Fruit fly (Drosophila melanogaster): ENCODE results near the gene tld.
A peak's percentile ranks its signal among the peaks of the same experiment; 100 is the strongest.

The tld gene

DNA sequence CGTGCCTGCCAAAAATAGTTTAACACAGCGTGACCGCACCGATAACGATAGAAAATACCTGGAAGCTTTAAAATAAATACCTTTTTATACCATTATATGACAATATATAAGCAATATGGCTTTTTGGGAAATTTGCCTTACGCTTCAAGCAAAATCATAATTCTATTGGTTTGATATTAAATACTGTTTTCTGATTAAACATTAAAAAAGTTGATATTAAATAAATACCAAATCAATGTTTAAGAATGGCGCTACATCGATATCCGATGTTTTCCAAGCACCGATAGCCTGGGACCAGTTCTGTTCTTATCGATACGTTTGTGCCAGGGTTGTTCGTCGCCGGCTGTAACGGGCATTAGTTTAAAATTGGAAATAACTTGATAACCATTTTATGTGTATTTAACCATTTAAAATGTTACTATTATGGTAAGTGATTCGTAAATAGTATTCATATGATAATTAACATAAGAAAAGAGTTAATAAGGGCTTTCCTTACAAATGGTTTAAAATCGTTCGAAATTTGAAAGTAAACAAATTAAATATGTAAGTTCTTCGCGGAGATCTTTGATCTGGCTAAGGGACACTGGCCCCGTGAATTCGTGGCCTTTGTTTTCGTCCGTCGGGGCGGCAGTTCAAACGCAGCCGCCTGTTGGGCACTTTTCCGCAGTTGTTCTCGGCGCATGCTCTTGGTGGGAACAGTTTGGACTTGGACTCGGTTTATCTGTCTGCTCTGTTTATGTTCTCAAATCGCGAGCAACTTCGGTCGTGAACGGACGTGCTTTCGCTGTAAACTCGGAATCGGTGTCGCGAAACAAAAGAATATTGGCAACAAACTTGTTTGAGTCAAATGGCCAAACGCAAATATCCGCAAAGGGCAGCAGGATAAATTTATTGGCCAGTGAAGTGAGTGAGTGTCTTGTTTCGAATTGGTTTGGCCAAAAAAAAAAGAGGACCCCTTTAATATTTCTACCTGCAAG lies 29.9 kb upstream of the tld start, which contains the start of the genes CG13630 and tok (continued):
- TF ChIP-seq peb (GFP tag; IDR thresholded peaks at IDR 0.05) (no peak), sd (tag; optimal IDR thresholded peaks at IDR 0.05) (peak; percentile 42), CTCF (GFP tag; optimal IDR thresholded peaks at IDR 0.05) (no peak), CG2116 (GFP tag; optimal IDR thresholded peaks at IDR 0.05) (peak; percentile 85), CG7963 (GFP tag; IDR thresholded peaks at IDR 0.05; ENCODE audit: partially characterized antibody) (peak; percentile 76), knrl (GFP tag; IDR thresholded peaks at IDR 0.05; ENCODE audit: partially characterized antibody) (peak; percentile 65), zen2 (GFP tag; IDR thresholded peaks at IDR 0.05; ENCODE audit: partially characterized antibody) (peak; percentile 41; the same call in 1 of the 3 replicates), CG16813 (GFP tag; IDR thresholded peaks at IDR 0.05; ENCODE audit: partially characterized antibody) (peak; percentile 79), CG3995 (GFP tag; optimal IDR thresholded peaks at IDR 0.05) (peak; percentile 83), Med (GFP tag) (no peak), ham (GFP tag; IDR thresholded peaks at IDR 0.05) (no peak), jumu (GFP tag; optimal IDR thresholded peaks at IDR 0.05) (no peak), unpg (GFP tag; optimal IDR thresholded peaks at IDR 0.05) (no peak), TFAM (GFP tag; optimal IDR thresholded peaks at IDR 0.05) (no peak), CG17612 (GFP tag; IDR thresholded peaks at IDR 0.05) (no peak), CG17186 (GFP tag; optimal IDR thresholded peaks at IDR 0.05) (peak; percentile 13), Camta (GFP tag; optimal IDR thresholded peaks at IDR 0.05) (no peak), luna (GFP tag; optimal IDR thresholded peaks at IDR 0.05) (no peak), D (optimal IDR thresholded peaks at IDR 0.05) (no peak), D (GFP tag; optimal IDR thresholded peaks at IDR 0.05) (no peak), maf-S (GFP tag; optimal IDR thresholded peaks at IDR 0.05) (no peak), nmo (GFP tag; optimal IDR thresholded peaks at IDR 0.05) (peak; percentile 28), Bdp1 (GFP tag; optimal IDR thresholded peaks at IDR 0.05) (no peak), ewg (GFP tag; optimal IDR thresholded peaks at IDR 0.05) (peak; percentile 35), Jarid2 (GFP tag; optimal IDR thresholded peaks at IDR 0.05) (peak; percentile 56), usp (GFP tag; optimal IDR thresholded peaks at IDR 0.05) (no peak), ttk (GFP tag; IDR thresholded peaks at IDR 0.05) (no peak), wor (GFP tag; IDR thresholded peaks at IDR 0.05) (no peak), HLH54F (GFP tag; optimal IDR thresholded peaks at IDR 0.05) (no peak), CG18262 (tag; optimal IDR thresholded peaks at IDR 0.05) (no peak), CG14667 (GFP tag; IDR thresholded peaks at IDR 0.05) (no peak), CG13296 (GFP tag; optimal IDR thresholded peaks at IDR 0.05) (no peak), mld (GFP tag; IDR thresholded peaks at IDR 0.05; ENCODE audit: partially characterized antibody) (0 out of 3 replicates have a peak, but pooled peaks have one; percentile 61), CG10431 (GFP tag; optimal IDR thresholded peaks at IDR 0.05) (no peak), gfzf (GFP tag; optimal IDR thresholded peaks at IDR 0.05) (peak; percentile 63), pzg (GFP tag; optimal IDR thresholded peaks at IDR 0.05) (peak; percentile 69), CG13894 (tag; optimal IDR thresholded peaks at IDR 0.05) (no peak), CkIIα-i1 (GFP tag; IDR thresholded peaks at IDR 0.05) (no peak), Mrtf (GFP tag; IDR thresholded peaks at IDR 0.05) (no peak), sisA (GFP tag; IDR thresholded peaks at IDR 0.05) (no peak), disco-r (GFP tag; optimal IDR thresholded peaks at IDR 0.05) (no peak), Sry-δ (GFP tag; optimal IDR thresholded peaks at IDR 0.05) (peak; percentile 57), Dp (GFP tag; optimal IDR thresholded peaks at IDR 0.05) (peak; percentile 85), hb (GFP tag; IDR thresholded peaks at IDR 0.05; ENCODE audit: partially characterized antibody) (peak; percentile 72; the same call in 2 of the 3 replicates), CG31388 (GFP tag; optimal IDR thresholded peaks at IDR 0.05) (no peak), Ets65A (GFP tag) (peak; percentile 9), Dip2 (GFP tag; IDR thresholded peaks at IDR 0.05) (no peak), mirr (GFP tag; optimal IDR thresholded peaks at IDR 0.05) (no peak), CG9797 (GFP tag; optimal IDR thresholded peaks at IDR 0.05) (peak; percentile 49)

Measured in whole organism, embryonic.